Fruit fly (Drosophila melanogaster): Measurements from ENCODE around the gene CG14323.
A peak's percentile ranks its signal among the peaks of the same experiment; 100 is the strongest.

The CG14323 gene

DNA sequence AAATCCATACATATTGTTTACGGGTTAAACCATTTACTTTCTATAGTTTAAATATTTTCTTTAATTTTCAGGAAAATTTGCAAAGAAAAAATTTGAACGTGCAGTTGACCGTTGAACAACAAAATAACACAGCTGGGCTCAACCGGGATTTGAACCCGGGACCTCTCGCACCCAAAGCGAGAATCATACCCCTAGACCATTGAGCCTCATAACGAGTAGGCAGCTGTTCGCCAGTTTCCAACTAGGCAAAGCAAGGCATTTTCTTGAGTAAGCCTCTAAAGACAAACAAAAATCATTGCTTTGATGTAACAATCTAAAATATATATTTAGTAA, 4.0 kb downstream of the CG14323 start (continued):
- TF ChIP-seq CG7839 (tag; optimal IDR thresholded peaks at IDR 0.05), result peak; percentile 5
- no peak for TF ChIP-seq Mad (GFP tag; optimal IDR thresholded peaks at IDR 0.05)
- no peak for TF ChIP-seq CG13424 (tag; optimal IDR thresholded peaks at IDR 0.05)
- no peak for TF ChIP-seq CTCF (GFP tag; optimal IDR thresholded peaks at IDR 0.05)
- TF ChIP-seq CG2129 (GFP tag; IDR thresholded peaks at IDR 0.05; ENCODE audit: partially characterized antibody), result peak; percentile 21; the same call in 1 of the 2 replicates
- peak; percentile 82; the same call in 2 of the 3 replicates for TF ChIP-seq hb (GFP tag; IDR thresholded peaks at IDR 0.05; ENCODE audit: partially characterized antibody)
- TF ChIP-seq nom (GFP tag; optimal IDR thresholded peaks at IDR 0.05), result peak; percentile 47
- TF ChIP-seq Eip74EF (GFP tag; optimal IDR thresholded peaks at IDR 0.05), result peak in 1 of 2 experiments; percentile 38
- TF ChIP-seq pnt (GFP tag; optimal IDR thresholded peaks at IDR 0.05), result no peak
- no peak for TF ChIP-seq CG10431 (GFP tag; optimal IDR thresholded peaks at IDR 0.05)
- peak; percentile 16; the same call in 1 of the 2 replicates for TF ChIP-seq vvl (GFP tag; IDR thresholded peaks at IDR 0.05)
- TF ChIP-seq CoRest (tag; optimal IDR thresholded peaks at IDR 0.05), result no peak
- TF ChIP-seq CG34376 (GFP tag; optimal IDR thresholded peaks at IDR 0.05), result peak; percentile 14
- TF ChIP-seq knrl (GFP tag; IDR thresholded peaks at IDR 0.05; ENCODE audit: partially characterized antibody), result peak; percentile 76; the same call in 2 of the 3 replicates
- no peak for TF ChIP-seq dati (GFP tag; IDR thresholded peaks at IDR 0.05)
- no peak for TF ChIP-seq Sry-β (GFP tag; optimal IDR thresholded peaks at IDR 0.05)
- no peak for TF ChIP-seq psq (GFP tag; optimal IDR thresholded peaks at IDR 0.05)
- TF ChIP-seq CG42726 (GFP tag; IDR thresholded peaks at IDR 0.05; ENCODE audit: partially characterized antibody), result peak; percentile 78
- peak; percentile 42; the same call in 1 of the 3 replicates for TF ChIP-seq CG34224 (GFP tag; IDR thresholded peaks at IDR 0.05; ENCODE audit: partially characterized antibody)
- TF ChIP-seq onecut (GFP tag; IDR thresholded peaks at IDR 0.05), result no peak
- no peak for TF ChIP-seq kay (GFP tag; optimal IDR thresholded peaks at IDR 0.05)
- no peak for TF ChIP-seq Atf-2 (GFP tag; optimal IDR thresholded peaks at IDR 0.05)
- peak; percentile 90 for TF ChIP-seq tna (GFP tag; IDR thresholded peaks at IDR 0.05; ENCODE audit: partially characterized antibody)
- no peak for TF ChIP-seq toy (GFP tag; IDR thresholded peaks at IDR 0.05)
- peak; percentile 88 for TF ChIP-seq CG6791 (GFP tag; IDR thresholded peaks at IDR 0.05; ENCODE audit: partially characterized antibody)
- peak; percentile 26; the same call in 1 of the 2 replicates for TF ChIP-seq unc-4 (GFP tag; IDR thresholded peaks at IDR 0.05; ENCODE audit: partially characterized antibody)

DNA sequence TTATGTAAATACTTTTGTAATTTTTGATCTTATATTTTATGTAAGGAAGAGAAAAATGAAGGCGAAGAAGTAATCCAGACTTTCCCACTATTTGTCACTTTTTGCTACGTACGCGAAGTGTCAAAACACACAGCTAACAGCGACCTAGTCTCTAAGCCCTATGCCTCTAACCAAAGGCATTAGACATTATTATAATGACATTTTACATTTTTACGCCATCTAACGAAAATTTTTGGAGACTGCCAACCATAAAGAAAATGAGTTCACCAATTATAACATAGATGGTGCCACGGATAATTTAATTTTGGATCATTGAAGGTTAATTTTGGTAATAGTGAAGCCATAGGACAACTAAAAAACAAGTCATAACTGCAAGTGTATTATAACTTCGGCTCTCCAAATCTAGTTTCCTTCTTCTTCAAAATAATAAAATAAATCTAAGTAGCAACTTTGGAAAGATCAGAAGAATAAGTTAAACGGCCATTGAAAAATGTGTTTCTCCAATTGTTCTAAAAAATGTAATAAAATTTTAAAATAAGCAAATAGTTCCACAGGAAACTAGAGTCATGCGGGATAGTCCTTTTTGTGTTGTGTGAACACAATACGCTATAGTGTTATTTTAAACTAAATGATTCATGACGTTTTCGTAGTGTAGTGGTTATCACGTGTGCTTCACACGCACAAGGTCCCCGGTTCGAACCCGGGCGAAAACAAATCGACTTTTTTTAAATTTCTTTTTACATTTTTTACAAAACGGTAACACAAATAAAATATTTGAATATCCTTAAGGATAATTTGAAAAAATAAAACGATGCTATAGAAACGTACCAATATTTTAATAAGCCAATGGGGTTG, 4.6 kb downstream of the CG14323 start:
- TF ChIP-seq btn (GFP tag; optimal IDR thresholded peaks at IDR 0.05) (no peak), Atf-2 (GFP tag; optimal IDR thresholded peaks at IDR 0.05) (no peak), Stat92E (GFP tag; optimal IDR thresholded peaks at IDR 0.05) (peak in 1 of 3 experiments; percentile 71), az2 (GFP tag; optimal IDR thresholded peaks at IDR 0.05) (no peak), CG11085 (GFP tag; IDR thresholded peaks at IDR 0.05) (0 out of 2 replicates have a peak, but pooled peaks have one; percentile 32), CG17359 (tag; optimal IDR thresholded peaks at IDR 0.05) (peak; percentile 2), zfh1 (GFP tag; IDR thresholded peaks at IDR 0.05) (peak; percentile 63; the same call in 1 of the 3 replicates), CG8089 (GFP tag; optimal IDR thresholded peaks at IDR 0.05) (peak; percentile 9), gfzf (GFP tag; optimal IDR thresholded peaks at IDR 0.05) (peak; percentile 2), CG7556 (GFP tag; optimal IDR thresholded peaks at IDR 0.05) (peak; percentile 29), Abd-B (GFP tag; optimal IDR thresholded peaks at IDR 0.05) (peak; percentile 68), PHDP (tag; optimal IDR thresholded peaks at IDR 0.05) (peak; percentile 30), unc-4 (GFP tag; IDR thresholded peaks at IDR 0.05; ENCODE audit: partially characterized antibody) (peak; percentile 47; the same call in 1 of the 2 replicates), lmd (GFP tag; IDR thresholded peaks at IDR 0.05) (peak; percentile 14; the same call in 1 of the 2 replicates), slbo (GFP tag; IDR thresholded peaks at IDR 0.05) (peak; percentile 70), amos (GFP tag; IDR thresholded peaks at IDR 0.05; ENCODE audit: partially characterized antibody) (peak; percentile 50), Dbx (GFP tag; IDR thresholded peaks at IDR 0.05) (peak; percentile 68), chif (GFP tag; optimal IDR thresholded peaks at IDR 0.05) (peak in 1 of 2 experiments; percentile 13), Dek (tag; optimal IDR thresholded peaks at IDR 0.05) (peak; percentile 89), CG18262 (tag; optimal IDR thresholded peaks at IDR 0.05) (peak; percentile 15), eve (GFP tag; optimal IDR thresholded peaks at IDR 0.05) (peak in 1 of 2 experiments; percentile 55), lab (GFP tag; optimal IDR thresholded peaks at IDR 0.05) (peak; percentile 23), ATbp (GFP tag; optimal IDR thresholded peaks at IDR 0.05) (peak; percentile 9)

Data from whole organism, embryonic.